Worm (Caenorhabditis elegans) whole organism, early embryonic: Measurements from ENCODE around the gene clec-261.
"Not testable (repeated sequence)": the region's sequence is repeated elsewhere in the genome, so short reads cannot be mapped to it uniquely, and the experiment has no call there.

ENCODE experiments used
- B0310.2 ChIP-seq: sonication (generic microtip); optimal IDR thresholded peaks from 2 replicates; lab custom pipeline; 2016; ENCODE audit warnings: mild to moderate bottlenecking, missing genetic modification characterization, missing compliant biosample characterization
- F13C5.2 ChIP-seq: sonication (generic microtip); optimal IDR thresholded peaks from 2 replicates; lab custom pipeline; 2017; ENCODE audit warnings: mild to moderate bottlenecking, missing genetic modification characterization, inconsistent platforms, missing compliant biosample characterization
- aly-1 ChIP-seq: sonication (generic microtip); optimal IDR thresholded peaks from 2 replicates; lab custom pipeline; 2016; ENCODE audit warnings: missing genetic modification characterization, missing compliant biosample characterization
- ama-1 ChIP-seq: fragments of 150-350 bp; optimal IDR thresholded peaks from 2 replicates; lab custom pipeline; 2014
- ceh-13 ChIP-seq: fragments of 200-800 bp; sonication (Bioruptor generic); optimal IDR thresholded peaks from 2 replicates; lab custom pipeline; 2018; ENCODE audit warnings: mild to moderate bottlenecking, missing genetic modification characterization, missing compliant biosample characterization
- ceh-36 ChIP-seq: sonication (generic microtip); optimal IDR thresholded peaks from 2 replicates; lab custom pipeline; 2016; ENCODE audit warnings: missing genetic modification characterization, inconsistent platforms, missing compliant biosample characterization
- ets-7 ChIP-seq: sonication (generic microtip); optimal IDR thresholded peaks from 2 replicates; lab custom pipeline; 2016; ENCODE audit warnings: missing genotype, missing genetic modification characterization, missing compliant biosample characterization
- flt-1 ChIP-seq: fragments of 200-800 bp; sonication (Bioruptor generic); IDR thresholded peaks from 2 replicates; pipeline ENCODE4 v1.3.6; 2022; ENCODE audit warnings: missing genetic modification characterization, missing compliant biosample characterization
- hmbx-1 ChIP-seq: sonication (generic microtip); optimal IDR thresholded peaks from 2 replicates; lab custom pipeline; 2016; ENCODE audit warnings: mild to moderate bottlenecking, missing genetic modification characterization, missing compliant biosample characterization
- hmg-4 ChIP-seq: fragments of 200-800 bp; sonication (Bioruptor generic); optimal IDR thresholded peaks from 2 replicates; lab custom pipeline; 2018; ENCODE audit warnings: mild to moderate bottlenecking, missing genetic modification characterization, missing compliant biosample characterization
- hnd-1 ChIP-seq: sonication (generic microtip); optimal IDR thresholded peaks from 2 replicates; lab custom pipeline; 2016; ENCODE audit warnings: missing genetic modification characterization, missing compliant biosample characterization
- pes-1 ChIP-seq: fragments of 200-800 bp; sonication (Bioruptor generic); IDR thresholded peaks from 2 replicates; pipeline ENCODE4 v1.3.6; 2022; ENCODE audit warnings: missing genetic modification reagents, missing genetic modification characterization, missing compliant biosample characterization
- scrt-1 ChIP-seq: fragments of 200-800 bp; sonication (Bioruptor generic); IDR thresholded peaks from 2 replicates; pipeline ENCODE4 v1.3.6; 2022; ENCODE audit warnings: missing genetic modification characterization, missing compliant biosample characterization
- sea-1 ChIP-seq: fragments of 200-800 bp; sonication (Bioruptor generic); conservative IDR thresholded peaks from 2 replicates; pipeline ENCODE4 v1.3.6; 2022; ENCODE audit warnings: missing genetic modification characterization, missing compliant biosample characterization
- tbx-11 ChIP-seq: fragments of 200-800 bp; sonication (Bioruptor generic); IDR thresholded peaks from 2 replicates; pipeline ENCODE4 v1.3.6; 2022; ENCODE audit warnings: missing genetic modification characterization, missing compliant biosample characterization
- tbx-37 ChIP-seq: fragments of 200-800 bp; sonication (Bioruptor generic); conservative IDR thresholded peaks from 2 replicates; pipeline ENCODE4 v1.3.6; 2022; ENCODE audit warnings: missing genetic modification reagents, missing genetic modification characterization, missing compliant biosample characterization
- tra-4 ChIP-seq: sonication (generic microtip); optimal IDR thresholded peaks from 2 replicates; lab custom pipeline; 2017; ENCODE audit warnings: missing genetic modification characterization, missing compliant biosample characterization

The clec-261 gene

ce11 chrV:20311519-20311918 is 17.2 kb upstream of the clec-261 start, which contains the start of gene clec-262:
Gene clec-262 (plus strand): TSS chrV:20311819.
- no peak for TF ChIP-seq ceh-36 (tag; lab: Kevin White, UChicago)

- TF ChIP-seq ama-1 (lab: Kevin White, UChicago), result no peak
- no peak for TF ChIP-seq F13C5.2 (tag; lab: Kevin White, UChicago)
- no peak for TF ChIP-seq flt-1 (GFP tag; lab: Robert Waterston, UW)
- TF ChIP-seq B0310.2 (tag; lab: Kevin White, UChicago), result no peak
- TF ChIP-seq ceh-36 (tag; lab: Kevin White, UChicago), result no peak
- no peak for TF ChIP-seq hmbx-1 (tag; lab: Kevin White, UChicago)
- TF ChIP-seq ets-7 (tag; lab: Kevin White, UChicago), result no peak
- TF ChIP-seq pes-1 (GFP tag; lab: Robert Waterston, UW), result no peak
- TF ChIP-seq sea-1 (GFP tag; lab: Robert Waterston, UW), result no peak
- no peak for TF ChIP-seq tra-4
- no peak for TF ChIP-seq hmg-4
- no peak for TF ChIP-seq scrt-1 (GFP tag; lab: Robert Waterston, UW)
- no peak for TF ChIP-seq tbx-11
- TF ChIP-seq aly-1 (tag; lab: Kevin White, UChicago), result no peak
Observed at ce11 chrV:20310575-20310974, 16.3 kb upstream of the clec-261 start, which contains the start of gene ZC15.10. Gene ZC15.10 (plus strand): TSS chrV:20310736.

ce11 chrV:20305803-20306202 is 11.5 kb upstream of the clec-261 start, which contains the start of gene ZC15.1:
Gene ZC15.1 (plus strand): TSS chrV:20306103.
- TF ChIP-seq B0310.2 (tag; lab: Kevin White, UChicago), result no peak
- no peak for TF ChIP-seq pes-1 (GFP tag; lab: Robert Waterston, UW)
- no peak for TF ChIP-seq hmbx-1 (tag; lab: Kevin White, UChicago)
- no peak for TF ChIP-seq ceh-36 (tag; lab: Kevin White, UChicago)
- no peak for TF ChIP-seq flt-1 (GFP tag; lab: Robert Waterston, UW)
- no peak for TF ChIP-seq ceh-13
- no peak for TF ChIP-seq ama-1 (lab: Kevin White, UChicago)
- TF ChIP-seq F13C5.2 (tag; lab: Kevin White, UChicago), result no peak
- no peak for TF ChIP-seq hnd-1 (tag; lab: Kevin White, UChicago)
- no peak for TF ChIP-seq tbx-11
- TF ChIP-seq scrt-1 (GFP tag; lab: Robert Waterston, UW), result no peak
- TF ChIP-seq tra-4, result no peak
- no peak for TF ChIP-seq sea-1 (GFP tag; lab: Robert Waterston, UW)
- no peak for TF ChIP-seq hmg-4
- no peak for TF ChIP-seq aly-1 (tag; lab: Kevin White, UChicago)

ce11 chrV:20303288-20303687 is 9.0 kb upstream of the clec-261 start, which contains the start of gene ZC15.3:
Gene ZC15.3 (plus strand): TSS chrV:20303588.
- TF ChIP-seq tbx-37 (GFP tag; lab: Robert Waterston, UW); B0310.2 (tag; lab: Kevin White, UChicago); hmbx-1 (tag; lab: Kevin White, UChicago): not testable (repeated sequence)

ce11 chrV:20297650-20298049 is 3.4 kb upstream of the clec-261 start, which contains the start of gene ZC15.5:
Gene ZC15.5 (plus strand): TSS chrV:20297950.
- no peak for TF ChIP-seq sea-1 (GFP tag; lab: Robert Waterston, UW)
- no peak for TF ChIP-seq tra-4
- no peak for TF ChIP-seq hmg-4
- TF ChIP-seq flt-1 (GFP tag; lab: Robert Waterston, UW), result no peak
- TF ChIP-seq tbx-11, result no peak
- TF ChIP-seq scrt-1 (GFP tag; lab: Robert Waterston, UW), result no peak
- no peak for TF ChIP-seq F13C5.2 (tag; lab: Kevin White, UChicago)
- TF ChIP-seq ama-1 (lab: Kevin White, UChicago), result no peak
- no peak for TF ChIP-seq aly-1 (tag; lab: Kevin White, UChicago)
- TF ChIP-seq ceh-36 (tag; lab: Kevin White, UChicago), result no peak
- no peak for TF ChIP-seq hmbx-1 (tag; lab: Kevin White, UChicago)
- no peak for TF ChIP-seq hnd-1 (tag; lab: Kevin White, UChicago)
- TF ChIP-seq B0310.2 (tag; lab: Kevin White, UChicago), result no peak
- TF ChIP-seq ceh-13, result no peak
- no peak for TF ChIP-seq tbx-37 (GFP tag; lab: Robert Waterston, UW)

- no peak for TF ChIP-seq scrt-1 (GFP tag; lab: Robert Waterston, UW)
- no peak for TF ChIP-seq hnd-1 (tag; lab: Kevin White, UChicago)
- no peak for TF ChIP-seq hmg-4
Observed at ce11 chrV:20289317-20289716, 5.0 kb downstream of the clec-261 start, which contains the start of gene mlt-4. Gene mlt-4 (minus strand): TSS chrV:20289417.

ce11 chrV:20282827-20283226 is 11.5 kb downstream of the clec-261 start:
- no peak for TF ChIP-seq sea-1 (GFP tag; lab: Robert Waterston, UW)
- no peak for TF ChIP-seq hmbx-1 (tag; lab: Kevin White, UChicago)
- TF ChIP-seq F13C5.2 (tag; lab: Kevin White, UChicago), result no peak
- no peak for TF ChIP-seq hnd-1 (tag; lab: Kevin White, UChicago)
- no peak for TF ChIP-seq B0310.2 (tag; lab: Kevin White, UChicago)
- TF ChIP-seq tbx-37 (GFP tag; lab: Robert Waterston, UW), result no peak
- no peak for TF ChIP-seq pes-1 (GFP tag; lab: Robert Waterston, UW)
- no peak for TF ChIP-seq ama-1 (lab: Kevin White, UChicago)
- TF ChIP-seq ets-7 (tag; lab: Kevin White, UChicago), result no peak
- TF ChIP-seq flt-1 (GFP tag; lab: Robert Waterston, UW), result no peak
- no peak for TF ChIP-seq ceh-36 (tag; lab: Kevin White, UChicago)
- TF ChIP-seq hmg-4, result no peak

DNA sequence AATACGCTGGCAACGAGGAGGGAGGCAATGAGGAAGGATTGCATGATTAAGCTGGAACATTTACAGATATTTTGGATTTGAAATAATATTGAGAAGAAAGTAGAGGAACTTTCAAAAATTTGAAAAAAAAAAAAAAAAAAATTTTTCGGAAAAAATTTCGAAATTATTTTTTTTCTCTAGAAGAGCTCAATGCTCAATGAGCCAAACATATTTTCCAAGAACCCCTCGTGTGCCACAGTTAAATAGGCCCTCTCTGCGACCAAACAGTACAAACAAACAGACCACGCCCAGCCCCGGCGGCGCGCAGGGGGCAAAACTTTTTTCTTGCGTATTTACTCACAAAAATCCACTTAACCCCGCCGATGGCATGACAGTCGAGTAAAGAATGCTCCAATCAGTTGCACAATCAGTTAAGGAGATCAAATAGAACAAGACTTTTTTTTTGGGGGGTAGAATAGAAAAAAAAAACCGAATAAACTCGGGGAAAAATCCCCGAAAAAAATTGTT is 14.4 kb downstream of the clec-261 start, which contains the start of gene pqn-94:
pqn-94 (minus strand) TSS at position 51 of the 507 bp plus-strand sequence.
- TF ChIP-seq ceh-36 (tag; lab: Kevin White, UChicago) (no peak), hmbx-1 (tag; lab: Kevin White, UChicago) (no peak), F13C5.2 (tag; lab: Kevin White, UChicago) (no peak), aly-1 (tag; lab: Kevin White, UChicago) (no peak), sea-1 (GFP tag; lab: Robert Waterston, UW) (no peak), pes-1 (GFP tag; lab: Robert Waterston, UW) (no peak), hmg-4 (no peak), B0310.2 (tag; lab: Kevin White, UChicago) (no peak), ama-1 (lab: Kevin White, UChicago) (no peak), tra-4 (no peak), flt-1 (GFP tag; lab: Robert Waterston, UW) (no peak), tbx-11 (no peak), scrt-1 (GFP tag; lab: Robert Waterston, UW) (no peak), ceh-13 (no peak)
